Worm (Caenorhabditis elegans) whole organism, L3 larva: ENCODE data around the gene F09E10.5.

Experiments
- ama-1 ChIP-seq: fragments of 150-350 bp; optimal IDR thresholded peaks from 2 replicates; lab custom pipeline; 2018
- egl-5 ChIP-seq: fragments of 150-350 bp; optimal IDR thresholded peaks from 2 replicates; lab custom pipeline; 2017; ENCODE audit warnings: missing biosample characterization, missing genetic modification reagents, missing genetic modification characterization, inconsistent platforms
- elt-1 ChIP-seq: fragments of 150-350 bp; optimal IDR thresholded peaks from 2 replicates; lab custom pipeline; 2014; ENCODE audit warnings: missing biosample characterization, missing genetic modification characterization
- nfya-1 ChIP-seq: sonication (generic microtip); optimal IDR thresholded peaks from 2 replicates; lab custom pipeline; 2017; ENCODE audit warnings: missing genetic modification characterization, mild to moderate bottlenecking, missing compliant biosample characterization, antibody characterized with exemption, moderate library complexity; ENCODE audit not compliant: insufficient read depth
- skn-1 ChIP-seq: fragments of 150-350 bp; optimal IDR thresholded peaks from 2 replicates; lab custom pipeline; 2014; ENCODE audit warnings: missing biosample characterization, missing genetic modification characterization
- unc-62 ChIP-seq: fragments of 150-350 bp; sonication (generic microtip); optimal IDR thresholded peaks from 4 replicates; lab custom pipeline; 2014; ENCODE audit warnings: missing biosample characterization, missing genetic modification reagents, missing genetic modification characterization

DNA sequence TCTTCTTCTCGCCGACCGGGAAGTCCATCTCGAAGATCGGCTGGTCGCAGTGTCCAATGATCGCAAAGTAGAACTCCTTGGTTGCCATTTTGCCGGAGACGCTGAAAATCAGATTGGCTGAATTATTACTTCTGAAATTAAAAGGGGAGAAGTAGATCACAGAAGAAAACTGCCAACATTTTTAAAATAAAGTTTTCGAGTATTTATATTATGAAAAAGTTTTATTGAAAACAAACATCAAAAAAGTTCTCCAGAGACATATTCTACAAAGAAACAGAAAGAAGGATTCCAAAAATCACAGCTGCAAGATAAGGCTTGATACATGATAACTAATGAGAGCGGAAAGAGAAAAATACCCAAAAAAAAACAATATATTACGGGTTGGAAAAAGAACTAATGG lies 54.0 kb downstream of the F09E10.5 start, which contains the start of gene sedl-1:
- TF ChIP-seq unc-62 (GFP tag; lab: Kevin White, UChicago) (no peak), skn-1 (no peak), nfya-1 (tag; lab: Kevin White, UChicago) (no peak), elt-1 (no peak), ama-1 (lab: Kevin White, UChicago) (no peak), egl-5 (tag; lab: Kevin White, UChicago) (no peak)
